Worm (Caenorhabditis elegans): ENCODE results near the gene B0252.1.

DNA sequence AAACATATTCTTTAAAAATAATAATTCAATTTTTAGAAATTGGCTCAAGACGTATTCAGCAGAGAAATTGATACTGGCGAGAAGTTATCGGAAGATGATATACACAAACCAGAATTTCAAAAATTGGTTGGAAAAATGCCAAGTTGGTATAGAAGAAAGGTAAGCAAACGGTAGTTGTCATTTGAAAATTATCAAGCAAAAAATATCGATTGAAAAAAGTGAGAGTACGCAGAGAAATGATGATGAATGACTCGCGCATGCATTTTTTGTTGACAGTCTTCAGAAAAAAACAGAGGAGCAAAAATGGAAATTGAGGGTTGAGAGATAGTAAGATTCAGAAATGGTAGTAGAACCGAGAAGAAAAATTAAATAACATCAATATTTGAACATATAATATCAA, 13.5 kb downstream of the B0252.1 start:
- no peak for TF ChIP-seq ceh-19 (GFP tag; optimal IDR thresholded peaks at IDR 0.05)
- TF ChIP-seq hlh-6 (tag; optimal IDR thresholded peaks at IDR 0.05): no peak
- TF ChIP-seq ceh-2 (tag; optimal IDR thresholded peaks at IDR 0.05): no peak
- TF ChIP-seq C38D4.7 (GFP tag; optimal IDR thresholded peaks at IDR 0.05): no peak
- TF ChIP-seq syd-9 (tag; optimal IDR thresholded peaks at IDR 0.05): no peak
- no peak for TF ChIP-seq zip-5 (tag; optimal IDR thresholded peaks at IDR 0.05)
- TF ChIP-seq C08G9.2 (tag; optimal IDR thresholded peaks at IDR 0.05): no peak
- no peak for TF ChIP-seq pros-1 (tag; optimal IDR thresholded peaks at IDR 0.05)
